Worm (Caenorhabditis elegans) whole organism, L2 larva: ENCODE measurements around the gene drl-1.

Experiments used
- R02D3.7 ChIP-seq: fragments of 150-350 bp; optimal IDR thresholded peaks from 2 replicates; lab custom pipeline; 2014; ENCODE audit warnings: missing biosample characterization, missing genetic modification characterization
- mdl-1 ChIP-seq, 2 experiments: fragments of 150-350 bp in 1 of 2; sonication (generic microtip) in 1 of 2; optimal IDR thresholded peaks; 2 replicates each; lab custom pipeline; 2017; ENCODE audit warnings: missing biosample characterization in 2 of 2, missing genetic modification characterization in 2 of 2
- nhr-237 ChIP-seq: fragments of 150-350 bp; optimal IDR thresholded peaks from 2 replicates; lab custom pipeline; 2014; ENCODE audit warnings: missing biosample characterization, missing genetic modification characterization
- nhr-25 ChIP-seq: fragments of 150-350 bp; sonication (generic microtip); optimal IDR thresholded peaks from 3 replicates; lab custom pipeline; 2014; ENCODE audit warnings: missing biosample characterization, missing genetic modification characterization
- snpc-4 ChIP-seq: fragments of 150-350 bp; optimal IDR thresholded peaks from 2 replicates; lab custom pipeline; 2014; ENCODE audit warnings: missing biosample characterization, missing genetic modification characterization
- unc-62 ChIP-seq: fragments of 150-350 bp; optimal IDR thresholded peaks from 2 replicates; lab custom pipeline; 2014; ENCODE audit warnings: missing biosample characterization, missing genetic modification reagents, missing genetic modification characterization
- zag-1 ChIP-seq: fragments of 150-350 bp; optimal IDR thresholded peaks from 2 replicates; lab custom pipeline; 2014; ENCODE audit warnings: missing biosample characterization, missing genetic modification characterization
- ztf-1 ChIP-seq: fragments of 200-800 bp; sonication (Bioruptor generic); conservative IDR thresholded peaks from 2 replicates; pipeline ENCODE4 v1.3.6; 2022; ENCODE audit warnings: missing genetic modification characterization, missing compliant biosample characterization

- no peak for TF ChIP-seq unc-62 (GFP tag; lab: Kevin White, UChicago)
- no peak for TF ChIP-seq nhr-237 (tag; lab: Kevin White, UChicago)
- TF ChIP-seq ztf-1 (GFP tag; lab: Robert Waterston, UW) = no peak
- no peak for TF ChIP-seq mdl-1 (tag; optimal IDR thresholded peaks at IDR 0.05; lab: Kevin White, UChicago)
- no peak for TF ChIP-seq zag-1 (tag; lab: Kevin White, UChicago)
- no peak for TF ChIP-seq nhr-25 (tag; lab: Kevin White, UChicago)
- no peak for TF ChIP-seq snpc-4 (tag; lab: Kevin White, UChicago)
- no peak for TF ChIP-seq R02D3.7 (tag; lab: Kevin White, UChicago)
Measured at ce11 chrIV:293995-294700, 30.7 kb upstream of the drl-1 start.
